Worm (Caenorhabditis elegans): ENCODE results near the gene T10B10.9.

T10B10.9 gene

ce11 chrX:15173303-15173904, 9.2 kb downstream of the T10B10.9 start, which contains the start of gene ucr-2.2 (continued):
- peak; percentile 65 for TF ChIP-seq ceh-27 (GFP tag; optimal IDR thresholded peaks at IDR 0.05)
- peak; percentile 21 for TF ChIP-seq B0261.1 (tag; optimal IDR thresholded peaks at IDR 0.05)
- TF ChIP-seq lin-26 (GFP tag; IDR thresholded peaks at IDR 0.05) = no peak
- TF ChIP-seq zfh-2 (GFP tag; conservative IDR thresholded peaks at IDR 0.05) = peak; percentile 52; the same call in 1 of the 2 replicates

ce11 chrX:15175211-15175610, 11.0 kb downstream of the T10B10.9 start:
- TF ChIP-seq F55B11.4 (tag; optimal IDR thresholded peaks at IDR 0.05; ENCODE audit: borderline replicate concordance, insufficient read depth) (no peak), bed-2 (GFP tag; IDR thresholded peaks at IDR 0.05) (no peak), zfh-2 (GFP tag; conservative IDR thresholded peaks at IDR 0.05) (peak; percentile 70), ets-4 (GFP tag; optimal IDR thresholded peaks at IDR 0.05) (no peak), egrh-3 (GFP tag; IDR thresholded peaks at IDR 0.05) (peak; percentile 68; the same call in 1 of the 2 replicates)

ce11 chrX:15176431-15176911, 12.3 kb downstream of the T10B10.9 start, which contains the start of gene col-41:
Gene col-41 (minus strand): TSS chrX:15176481.
- TF ChIP-seq ceh-91 (GFP tag; IDR thresholded peaks at IDR 0.05) (no peak), gei-17 (GFP tag; optimal IDR thresholded peaks at IDR 0.05) (no peak), zfh-2 (GFP tag; conservative IDR thresholded peaks at IDR 0.05) (no peak), F33H1.4 (GFP tag; IDR thresholded peaks at IDR 0.05) (no peak), attf-5 (GFP tag; optimal IDR thresholded peaks at IDR 0.05) (no peak), hrde-1 (tag; optimal IDR thresholded peaks at IDR 0.05; ENCODE audit: borderline replicate concordance) (no peak), nhr-120 (GFP tag; IDR thresholded peaks at IDR 0.05) (no peak), nfyb-1 (GFP tag; IDR thresholded peaks at IDR 0.05) (no peak), rpc-1 (optimal IDR thresholded peaks at IDR 0.05) (no peak), rpc-1 (tag; optimal IDR thresholded peaks at IDR 0.05) (no peak), die-1 (tag; optimal IDR thresholded peaks at IDR 0.05) (no peak), attf-6 (GFP tag; IDR thresholded peaks at IDR 0.05) (no peak), aptf-2 (GFP tag; conservative IDR thresholded peaks at IDR 0.05) (no peak), xnd-1 (tag; optimal IDR thresholded peaks at IDR 0.05) (no peak), snpc-4 (GFP tag; optimal IDR thresholded peaks at IDR 0.05) (no peak), snpc-4 (tag; optimal IDR thresholded peaks at IDR 0.05) (no peak), mcd-1 (GFP tag; IDR thresholded peaks at IDR 0.05) (no peak), tlf-1 (GFP tag; optimal IDR thresholded peaks at IDR 0.05) (no peak), F22D6.2 (tag; optimal IDR thresholded peaks at IDR 0.05) (no peak), athp-1 (tag; optimal IDR thresholded peaks at IDR 0.05) (no peak), pha-4 (tag; optimal IDR thresholded peaks at IDR 0.05) (no peak)

- TF ChIP-seq B0336.3 (GFP tag; IDR thresholded peaks at IDR 0.05) (peak; percentile 81), somi-1 (GFP tag; optimal IDR thresholded peaks at IDR 0.05) (no peak), ets-4 (GFP tag; optimal IDR thresholded peaks at IDR 0.05) (peak; percentile 89), repo-1 (tag; optimal IDR thresholded peaks at IDR 0.05) (peak; percentile 76), ztf-26 (tag; optimal IDR thresholded peaks at IDR 0.05) (peak; percentile 86), nhr-179 (tag; optimal IDR thresholded peaks at IDR 0.05) (no peak), nfyb-1 (GFP tag; IDR thresholded peaks at IDR 0.05) (peak; percentile 86), tbx-9 (tag; optimal IDR thresholded peaks at IDR 0.05; ENCODE audit: borderline replicate concordance) (no peak), let-607 (tag; optimal IDR thresholded peaks at IDR 0.05) (peak; percentile 60 to 73), madf-6 (GFP tag; IDR thresholded peaks at IDR 0.05) (peak; percentile 50), unc-130 (GFP tag; optimal IDR thresholded peaks at IDR 0.05) (no peak), pbrm-1 (GFP tag; IDR thresholded peaks at IDR 0.05) (peak; percentile 88), snpc-3.4 (tag; optimal IDR thresholded peaks at IDR 0.05) (no peak), madf-10 (tag; optimal IDR thresholded peaks at IDR 0.05) (peak; percentile 31), Y67H2A.10 (GFP tag; conservative IDR thresholded peaks at IDR 0.05) (no peak), madf-8 (GFP tag; conservative IDR thresholded peaks at IDR 0.05) (no peak), hmg-20 (GFP tag; IDR thresholded peaks at IDR 0.05) (0 out of 2 replicates have a peak, but pooled peaks have one; percentile 52), attf-3 (GFP tag; conservative IDR thresholded peaks at IDR 0.05) (0 out of 2 replicates have a peak, but pooled peaks have one; percentile 50)
These were observed 17.2 kb downstream of the T10B10.9 start, which contains the start of gene pkhm-2 for ce11 chrX:15181454-15181853. Gene pkhm-2 (minus strand): TSS chrX:15181465.
